Fruit fly (Drosophila melanogaster) whole organism, embryonic: ENCODE data around the gene Cpr62Bc.
A peak's percentile ranks its signal among the peaks of the same experiment; 100 is the strongest.

Source experiments
- Asciz ChIP-seq: fragments of 200-800 bp; sonication (Bioruptor generic); optimal IDR thresholded peaks from 2 replicates; lab custom pipeline; 2017; ENCODE audit warnings: missing biosample characterization, mild to moderate bottlenecking, missing genetic modification characterization, missing genetic modification reagents
- Blimp-1 ChIP-seq: fragments of 200-800 bp; sonication (Bioruptor generic); optimal IDR thresholded peaks from 3 replicates; lab custom pipeline; 2018; ENCODE audit warnings: missing biosample characterization, missing genetic modification characterization, mild to moderate bottlenecking, moderate library complexity, missing genetic modification reagents
- C15 ChIP-seq: fragments of 200-800 bp; sonication (Bioruptor generic); IDR thresholded peaks from 3 replicates; pipeline ENCODE4 v1.3.6; 2022; ENCODE audit warnings: missing biosample characterization, missing genetic modification characterization
- CG11398 ChIP-seq: fragments of 200-800 bp; sonication (Bioruptor generic); optimal IDR thresholded peaks from 2 replicates; lab custom pipeline; 2016; ENCODE audit warnings: missing biosample characterization, missing genetic modification characterization
- CG1233 ChIP-seq: fragments of 200-800 bp; sonication (Bioruptor generic); optimal IDR thresholded peaks from 4 replicates; lab custom pipeline; 2018; ENCODE audit warnings: missing biosample characterization, mild to moderate bottlenecking, missing genetic modification characterization
- CG13296 ChIP-seq: fragments of 200-800 bp; sonication (Bioruptor generic); optimal IDR thresholded peaks from 3 replicates; lab custom pipeline; 2018; ENCODE audit warnings: missing biosample characterization, mild to moderate bottlenecking, missing genetic modification characterization
- CG13624 ChIP-seq: fragments of 200-800 bp; sonication (Bioruptor generic); optimal IDR thresholded peaks from 2 replicates; lab custom pipeline; 2016; ENCODE audit warnings: missing biosample characterization, missing genetic modification characterization
- CG17361 ChIP-seq: fragments of 200-800 bp; sonication (Bioruptor generic); IDR thresholded peaks from 3 replicates; pipeline ENCODE4 v1.3.6; 2022; ENCODE audit warnings: missing biosample characterization, missing genetic modification characterization
- CG17568 ChIP-seq: fragments of 200-800 bp; sonication (Bioruptor generic); optimal IDR thresholded peaks from 2 replicates; lab custom pipeline; 2018; ENCODE audit warnings: missing biosample characterization, mild to moderate bottlenecking, missing genetic modification characterization, moderate library complexity
- CG2202 ChIP-seq: fragments of 200-800 bp; sonication (Bioruptor generic); optimal IDR thresholded peaks from 2 replicates; lab custom pipeline; 2018; ENCODE audit warnings: missing biosample characterization, mild to moderate bottlenecking, missing genetic modification characterization
- CG2889 ChIP-seq: fragments of 200-800 bp; sonication (Bioruptor generic); IDR thresholded peaks from 3 replicates; pipeline ENCODE4 v1.3.6; 2022; ENCODE audit warnings: missing biosample characterization, missing genetic modification characterization
- CG32767 ChIP-seq: fragments of 200-800 bp; sonication (Bioruptor generic); IDR thresholded peaks from 2 replicates; pipeline ENCODE4 v1.3.6; 2022; ENCODE audit warnings: missing biosample characterization, missing genetic modification characterization
- CG4328 ChIP-seq: fragments of 200-800 bp; sonication (Bioruptor generic); optimal IDR thresholded peaks from 3 replicates; lab custom pipeline; 2017; ENCODE audit warnings: missing biosample characterization, missing genetic modification reagents, missing genetic modification characterization
- CG4404 ChIP-seq: fragments of 200-800 bp; sonication (Bioruptor generic); IDR thresholded peaks from 2 replicates; pipeline ENCODE4 v1.3.6; 2022; ENCODE audit warnings: missing biosample characterization, missing genetic modification characterization
- CG6175 ChIP-seq: fragments of 200-800 bp; sonication (Bioruptor generic); IDR thresholded peaks from 3 replicates; pipeline ENCODE4 v1.3.6; 2022; ENCODE audit warnings: missing biosample characterization, missing genetic modification characterization
- CG6654 ChIP-seq: fragments of 200-800 bp; sonication (Bioruptor generic); optimal IDR thresholded peaks from 2 replicates; lab custom pipeline; 2017; ENCODE audit warnings: missing biosample characterization, mild to moderate bottlenecking, missing genetic modification characterization
- CG6765 ChIP-seq: fragments of 200-800 bp; sonication (Bioruptor generic); optimal IDR thresholded peaks from 3 replicates; lab custom pipeline; 2017; ENCODE audit warnings: missing biosample characterization, mild to moderate bottlenecking, missing genetic modification characterization
- CG7745 ChIP-seq: fragments of 200-800 bp; sonication (Bioruptor generic); optimal IDR thresholded peaks from 2 replicates; lab custom pipeline; 2018; ENCODE audit warnings: missing biosample characterization, mild to moderate bottlenecking, missing genetic modification characterization, moderate library complexity
- CG7786 ChIP-seq: fragments of 200-800 bp; sonication (Bioruptor generic); optimal IDR thresholded peaks from 2 replicates; lab custom pipeline; 2016; ENCODE audit warnings: missing biosample characterization, missing genetic modification characterization
- CG8089 ChIP-seq: fragments of 200-800 bp; sonication (Bioruptor generic); optimal IDR thresholded peaks from 3 replicates; lab custom pipeline; 2016; ENCODE audit warnings: missing biosample characterization, missing genetic modification characterization
- CG8944 ChIP-seq: fragments of 200-800 bp; sonication (Bioruptor generic); optimal IDR thresholded peaks from 3 replicates; lab custom pipeline; 2016; ENCODE audit warnings: missing biosample characterization, missing genetic modification characterization
- CG9727 ChIP-seq: fragments of 200-800 bp; sonication (Bioruptor generic); optimal IDR thresholded peaks from 3 replicates; lab custom pipeline; 2017; ENCODE audit warnings: missing biosample characterization, mild to moderate bottlenecking, missing genetic modification characterization
- CG9797 ChIP-seq: fragments of 200-800 bp; sonication (Bioruptor generic); optimal IDR thresholded peaks from 3 replicates; lab custom pipeline; 2018; ENCODE audit warnings: missing biosample characterization, mild to moderate bottlenecking, missing genetic modification characterization
- D ChIP-seq, 2 experiments: fragments of 200-800 bp in 1 of 2; fragments of >200 bp in 1 of 2; sonication (Bioruptor generic) in 1 of 2; optimal IDR thresholded peaks; 2 replicates in 1 of 2; 3 replicates in 1 of 2; lab custom pipeline; 2017; ENCODE audit warnings: mild to moderate bottlenecking in 1 of 2, missing biosample characterization in 1 of 2, missing genetic modification characterization in 1 of 2, missing genetic modification reagents in 1 of 2
- Doc3 ChIP-seq: fragments of 200-800 bp; sonication (Bioruptor generic); IDR thresholded peaks from 3 replicates; pipeline ENCODE4 v1.3.6; 2022; ENCODE audit warnings: missing biosample characterization, missing genetic modification characterization; ENCODE audit not compliant: partially characterized antibody
- E2f1 ChIP-seq: fragments of 200-800 bp; sonication (Bioruptor generic); IDR thresholded peaks from 2 replicates; pipeline ENCODE4 v1.3.6; 2022; ENCODE audit warnings: missing biosample characterization, missing genetic modification characterization
- H15 ChIP-seq: fragments of 200-800 bp; sonication (Bioruptor generic); IDR thresholded peaks from 3 replicates; pipeline ENCODE4 v1.3.6; 2022; ENCODE audit warnings: missing biosample characterization, missing genetic modification characterization
- Hr51 ChIP-seq, 2 experiments: fragments of 200-800 bp; sonication (Bioruptor generic); optimal IDR thresholded peaks; 2 replicates in 1 of 2; 3 replicates in 1 of 2; lab custom pipeline; 2016 to 2018; ENCODE audit warnings: missing biosample characterization in 2 of 2, missing genetic modification characterization in 2 of 2, mild to moderate bottlenecking in 1 of 2, moderate library complexity in 1 of 2
- Hsf ChIP-seq: fragments of 200-800 bp; sonication (Bioruptor generic); optimal IDR thresholded peaks from 3 replicates; lab custom pipeline; 2016; ENCODE audit warnings: missing biosample characterization, missing genetic modification characterization
- Nf-YA ChIP-seq: fragments of 200-800 bp; sonication (Bioruptor generic); IDR thresholded peaks from 2 replicates; pipeline ENCODE4 v1.3.6; 2022; ENCODE audit warnings: missing biosample characterization, missing genetic modification characterization
- Oaz ChIP-seq: fragments of 200-800 bp; sonication (Bioruptor generic); IDR thresholded peaks from 2 replicates; pipeline ENCODE4 v1.3.6; 2022; ENCODE audit warnings: missing biosample characterization, missing genetic modification characterization
- Optix ChIP-seq: fragments of 200-800 bp; sonication (Bioruptor generic); IDR thresholded peaks from 3 replicates; pipeline ENCODE4 v1.3.6; 2022; ENCODE audit warnings: missing biosample characterization, missing genetic modification characterization
- Rx ChIP-seq: fragments of 200-800 bp; sonication (Bioruptor generic); IDR thresholded peaks from 2 replicates; pipeline ENCODE4 v1.3.6; 2022; ENCODE audit warnings: missing biosample characterization, missing genetic modification characterization
- br ChIP-seq: fragments of >200 bp; optimal IDR thresholded peaks from 2 replicates; lab custom pipeline; 2017
- cwo ChIP-seq: fragments of 200-800 bp; sonication (Bioruptor generic); optimal IDR thresholded peaks from 3 replicates; lab custom pipeline; 2017; ENCODE audit warnings: missing biosample characterization, missing genetic modification characterization, mild to moderate bottlenecking, moderate library complexity, missing genetic modification reagents
- danr ChIP-seq: fragments of 200-800 bp; sonication (Bioruptor generic); IDR thresholded peaks from 2 replicates; pipeline ENCODE4 v1.3.6; 2022; ENCODE audit warnings: missing biosample characterization, missing genetic modification characterization
- en ChIP-seq: fragments of 200-800 bp; sonication (Bioruptor generic); optimal IDR thresholded peaks from 2 replicates; lab custom pipeline; 2016; ENCODE audit warnings: missing biosample characterization, missing genetic modification characterization
- fd96Cb ChIP-seq: fragments of 200-800 bp; sonication (Bioruptor generic); optimal IDR thresholded peaks from 2 replicates; lab custom pipeline; 2018; ENCODE audit warnings: missing biosample characterization, mild to moderate bottlenecking, missing genetic modification characterization, moderate library complexity
- fru ChIP-seq: fragments of >200 bp; optimal IDR thresholded peaks from 2 replicates; lab custom pipeline; 2017
- ftz-f1 ChIP-seq: fragments of 200-800 bp; sonication (Bioruptor generic); optimal IDR thresholded peaks from 2 replicates; lab custom pipeline; 2016; ENCODE audit warnings: missing biosample characterization, missing genetic modification characterization
- grn ChIP-seq: fragments of 200-800 bp; sonication (Bioruptor generic); optimal IDR thresholded peaks from 3 replicates; lab custom pipeline; 2017; ENCODE audit warnings: missing biosample characterization, missing genetic modification characterization
- ind ChIP-seq: fragments of 200-800 bp; sonication (Bioruptor generic); optimal IDR thresholded peaks from 3 replicates; lab custom pipeline; 2016; ENCODE audit warnings: missing biosample characterization, missing genetic modification characterization
- jing ChIP-seq: fragments of 200-800 bp; sonication (Bioruptor generic); optimal IDR thresholded peaks from 2 replicates; lab custom pipeline; 2018; ENCODE audit warnings: missing biosample characterization, mild to moderate bottlenecking, missing genetic modification characterization
- nom ChIP-seq: fragments of 200-800 bp; sonication (Bioruptor generic); optimal IDR thresholded peaks from 2 replicates; lab custom pipeline; 2017; ENCODE audit warnings: missing biosample characterization, missing genetic modification characterization, mild to moderate bottlenecking, moderate library complexity, missing genetic modification reagents
- oc ChIP-seq: fragments of 200-800 bp; sonication (Bioruptor generic); optimal IDR thresholded peaks from 2 replicates; lab custom pipeline; 2018; ENCODE audit warnings: missing biosample characterization, mild to moderate bottlenecking, missing genetic modification characterization, moderate library complexity
- pho ChIP-seq: fragments of 200-800 bp; sonication (Bioruptor generic); optimal IDR thresholded peaks from 2 replicates; lab custom pipeline; 2016; ENCODE audit warnings: missing biosample characterization, missing genetic modification characterization
- phol ChIP-seq: fragments of 200-800 bp; sonication (Bioruptor generic); optimal IDR thresholded peaks from 3 replicates; lab custom pipeline; 2018; ENCODE audit warnings: missing biosample characterization, mild to moderate bottlenecking, missing genetic modification characterization, moderate library complexity
- pum ChIP-seq: fragments of 200-800 bp; sonication (Bioruptor generic); optimal IDR thresholded peaks from 2 replicates; lab custom pipeline; 2016; ENCODE audit warnings: missing biosample characterization, missing genetic modification characterization
- repo ChIP-seq: fragments of 200-800 bp; sonication (Bioruptor generic); optimal IDR thresholded peaks from 2 replicates; lab custom pipeline; 2016; ENCODE audit warnings: missing biosample characterization, missing genetic modification characterization
- tx ChIP-seq: fragments of 200-800 bp; sonication (Bioruptor generic); optimal IDR thresholded peaks from 2 replicates; lab custom pipeline; 2016; ENCODE audit warnings: missing biosample characterization, missing genetic modification characterization

Cpr62Bc gene

dm6 chr3L:1794164-1794942 lies 47.5 kb downstream of the Cpr62Bc start (continued):
- TF ChIP-seq E2f1: no peak; the same call in 1 of the 2 replicates
- no peak for TF ChIP-seq C15 (GFP tag; lab: Robert Waterston, UW)
- no peak for TF ChIP-seq pum (GFP tag; lab: Kevin White, UChicago)
- no peak for TF ChIP-seq tx
- TF ChIP-seq Hr51 (GFP tag; optimal IDR thresholded peaks at IDR 0.05; lab: Kevin White, UChicago): no peak
- TF ChIP-seq grn (GFP tag; lab: Kevin White, UChicago): peak; percentile 58
- no peak for TF ChIP-seq fd96Cb (tag; lab: Kevin White, UChicago)
- peak; percentile 63 for TF ChIP-seq CG13296 (GFP tag; lab: Kevin White, UChicago)
- TF ChIP-seq CG17361 (GFP tag; lab: Robert Waterston, UW): no peak
- TF ChIP-seq CG8944: no peak
- TF ChIP-seq CG6765 (GFP tag; lab: Kevin White, UChicago): peak; percentile 66
- TF ChIP-seq pho (GFP tag; lab: Kevin White, UChicago): no peak
- TF ChIP-seq Doc3 (GFP tag; lab: Robert Waterston, UW): no peak
- TF ChIP-seq CG17568 (GFP tag; lab: Kevin White, UChicago): no peak
- TF ChIP-seq repo: no peak
- TF ChIP-seq CG1233 (GFP tag; lab: Kevin White, UChicago): peak; percentile 38
- peak; percentile 20 for TF ChIP-seq CG4328 (GFP tag; lab: Kevin White, UChicago)
- TF ChIP-seq ftz-f1 (GFP tag; lab: Kevin White, UChicago): peak; percentile 54
- no peak for TF ChIP-seq CG4404
- no peak for TF ChIP-seq phol (tag; lab: Kevin White, UChicago)
- TF ChIP-seq CG9797: no peak
- no peak for TF ChIP-seq Asciz
- TF ChIP-seq CG8089: no peak
- no peak for TF ChIP-seq oc (tag; lab: Kevin White, UChicago)
- peak; percentile 27 for TF ChIP-seq CG11398
- 0 out of 3 replicates have a peak, but pooled peaks have one; percentile 27 for TF ChIP-seq Optix (GFP tag; lab: Robert Waterston, UW)
- no peak for TF ChIP-seq danr (GFP tag; lab: Robert Waterston, UW)
- TF ChIP-seq Oaz (GFP tag; lab: Robert Waterston, UW): no peak
- no peak for TF ChIP-seq nom (GFP tag; lab: Kevin White, UChicago)
- TF ChIP-seq CG9727 (GFP tag; lab: Kevin White, UChicago): peak; percentile 31
- no peak for TF ChIP-seq en (GFP tag; lab: Kevin White, UChicago)
- peak; percentile 10 for TF ChIP-seq cwo (GFP tag; lab: Kevin White, UChicago)
- TF ChIP-seq ind (GFP tag; lab: Kevin White, UChicago): no peak
- no peak for TF ChIP-seq CG7745 (tag; lab: Kevin White, UChicago)
- TF ChIP-seq fru (lab: Kevin White, UChicago): no peak
- TF ChIP-seq Nf-YA (GFP tag; lab: Robert Waterston, UW): no peak
- TF ChIP-seq br (lab: Kevin White, UChicago): no peak
- TF ChIP-seq Hsf (GFP tag; lab: Kevin White, UChicago): no peak
- no peak for TF ChIP-seq CG7786 (GFP tag; lab: Kevin White, UChicago)
- TF ChIP-seq D (optimal IDR thresholded peaks at IDR 0.05; lab: Kevin White, UChicago): peak; percentile 17
- no peak for TF ChIP-seq D (GFP tag; optimal IDR thresholded peaks at IDR 0.05; lab: Kevin White, UChicago)
- no peak for TF ChIP-seq CG2889 (GFP tag; lab: Robert Waterston, UW)
- peak; percentile 46 for TF ChIP-seq CG13624 (GFP tag; lab: Kevin White, UChicago)
- no peak for TF ChIP-seq Blimp-1 (GFP tag; lab: Kevin White, UChicago)
- peak; percentile 53; the same call in 1 of the 3 replicates for TF ChIP-seq CG6175 (GFP tag; lab: Robert Waterston, UW)
- peak; percentile 11; the same call in 1 of the 2 replicates for TF ChIP-seq CG32767
- no peak for TF ChIP-seq CG6654 (GFP tag; lab: Kevin White, UChicago)
- no peak for TF ChIP-seq H15
- TF ChIP-seq CG2202: no peak
- no peak for TF ChIP-seq Rx
- TF ChIP-seq jing (GFP tag; lab: Kevin White, UChicago): no peak
